Worm (Caenorhabditis elegans) whole organism, L3 larva: ENCODE results near the gene F58F12.2.

ENCODE experiments used
- R02D3.7 ChIP-seq: fragments of 150-350 bp; optimal IDR thresholded peaks from 2 replicates; lab custom pipeline; 2014; ENCODE audit warnings: missing biosample characterization, missing genetic modification characterization
- ZK546.5 ChIP-seq: sonication (generic microtip); optimal IDR thresholded peaks from 2 replicates; lab custom pipeline; 2017; ENCODE audit warnings: missing biosample characterization, missing genetic modification characterization
- ceh-28 ChIP-seq: fragments of 150-350 bp; optimal IDR thresholded peaks from 2 replicates; lab custom pipeline; 2014; ENCODE audit warnings: missing biosample characterization, missing genetic modification reagents, missing genetic modification characterization
- ceh-82 ChIP-seq: fragments of 150-350 bp; optimal IDR thresholded peaks from 2 replicates; lab custom pipeline; 2014; ENCODE audit warnings: missing biosample characterization, missing genetic modification characterization
- ceh-9 ChIP-seq: sonication (generic microtip); optimal IDR thresholded peaks from 2 replicates; lab custom pipeline; 2018; ENCODE audit warnings: missing biosample characterization, missing genetic modification characterization
- daf-12 ChIP-seq: fragments of 150-350 bp; optimal IDR thresholded peaks from 2 replicates; lab custom pipeline; 2014; ENCODE audit warnings: missing biosample characterization, missing genetic modification reagents, missing genetic modification characterization
- egl-27 ChIP-seq: sonication (generic microtip); optimal IDR thresholded peaks from 4 replicates; lab custom pipeline; 2017; ENCODE audit warnings: missing biosample characterization, missing genetic modification reagents, missing genetic modification characterization
- egl-5 ChIP-seq: fragments of 150-350 bp; optimal IDR thresholded peaks from 2 replicates; lab custom pipeline; 2017; ENCODE audit warnings: missing biosample characterization, missing genetic modification reagents, missing genetic modification characterization, inconsistent platforms
- elt-1 ChIP-seq: fragments of 150-350 bp; optimal IDR thresholded peaks from 2 replicates; lab custom pipeline; 2014; ENCODE audit warnings: missing biosample characterization, missing genetic modification characterization
- elt-2 ChIP-seq: sonication (generic microtip); optimal IDR thresholded peaks from 2 replicates; lab custom pipeline; 2016; ENCODE audit warnings: missing genetic modification reagents, mild to moderate bottlenecking, missing genetic modification characterization, missing compliant biosample characterization
- elt-3 ChIP-seq, 3 experiments: fragments of 150-350 bp in 1 of 3; sonication (generic microtip) in 2 of 3; optimal IDR thresholded peaks; 2 replicates in 2 of 3; 4 replicates in 1 of 3; lab custom pipeline; 2014 to 2017; ENCODE audit warnings: missing biosample characterization in 3 of 3, missing genetic modification characterization in 3 of 3
- eor-1 ChIP-seq, 2 experiments: fragments of 150-350 bp; optimal IDR thresholded peaks; 2 replicates each; lab custom pipeline; 2014 to 2018; ENCODE audit warnings: missing biosample characterization in 2 of 2, missing genetic modification characterization in 2 of 2
- fkh-10 ChIP-seq: sonication (generic microtip); optimal IDR thresholded peaks from 2 replicates; lab custom pipeline; 2017; ENCODE audit warnings: missing biosample characterization, missing genetic modification reagents, missing genetic modification characterization
- hmg-11 ChIP-seq: sonication (generic microtip); optimal IDR thresholded peaks from 2 replicates; lab custom pipeline; 2016; ENCODE audit warnings: missing genetic modification characterization, missing compliant biosample characterization
- lin-15B ChIP-seq: fragments of 150-350 bp; optimal IDR thresholded peaks from 2 replicates; lab custom pipeline; 2014; ENCODE audit warnings: missing biosample characterization, missing genetic modification characterization
- lin-39 ChIP-seq: fragments of 150-350 bp; optimal IDR thresholded peaks from 2 replicates; lab custom pipeline; 2018; ENCODE audit warnings: missing biosample characterization, missing genetic modification reagents, missing genetic modification characterization
- lsy-12 ChIP-seq: sonication (generic microtip); optimal IDR thresholded peaks from 2 replicates; lab custom pipeline; 2016; ENCODE audit warnings: mild to moderate bottlenecking, missing genetic modification characterization, missing compliant biosample characterization
- mdl-1 ChIP-seq: fragments of 150-350 bp; optimal IDR thresholded peaks from 2 replicates; lab custom pipeline; 2014; ENCODE audit warnings: missing biosample characterization, missing genetic modification characterization
- mml-1 ChIP-seq: fragments of 150-350 bp; sonication (generic microtip); optimal IDR thresholded peaks from 3 replicates; lab custom pipeline; 2014; ENCODE audit warnings: missing biosample characterization, missing genetic modification characterization
- nhr-11 ChIP-seq: fragments of 150-350 bp; optimal IDR thresholded peaks from 2 replicates; lab custom pipeline; 2014; ENCODE audit warnings: missing biosample characterization, missing genetic modification characterization
- nhr-237 ChIP-seq: fragments of 150-350 bp; optimal IDR thresholded peaks from 2 replicates; lab custom pipeline; 2014; ENCODE audit warnings: missing biosample characterization, missing genetic modification characterization
- nhr-25 ChIP-seq: sonication (generic microtip); optimal IDR thresholded peaks from 2 replicates; lab custom pipeline; 2017; ENCODE audit warnings: missing biosample characterization, missing genetic modification characterization
- nhr-28 ChIP-seq: fragments of 150-350 bp; optimal IDR thresholded peaks from 2 replicates; lab custom pipeline; 2014; ENCODE audit warnings: missing biosample characterization, missing genetic modification characterization
- nhr-43 ChIP-seq: sonication (generic microtip); optimal IDR thresholded peaks from 2 replicates; lab custom pipeline; 2016; ENCODE audit warnings: mild to moderate bottlenecking, missing genetic modification characterization, missing compliant biosample characterization; ENCODE audit not compliant: poor library complexity, severe bottlenecking
- nhr-67 ChIP-seq: fragments of 150-350 bp; optimal IDR thresholded peaks from 2 replicates; lab custom pipeline; 2014; ENCODE audit warnings: missing biosample characterization, missing genetic modification characterization
- nhr-76 ChIP-seq: fragments of 150-350 bp; sonication (generic microtip); optimal IDR thresholded peaks from 5 replicates; lab custom pipeline; 2014; ENCODE audit warnings: missing biosample characterization, missing genetic modification characterization
- pha-4 ChIP-seq: fragments of 150-350 bp; optimal IDR thresholded peaks from 2 replicates; lab custom pipeline; 2014; ENCODE audit warnings: missing biosample characterization, missing genetic modification reagents, missing genetic modification characterization
- pqm-1 ChIP-seq: fragments of 150-350 bp; optimal IDR thresholded peaks from 2 replicates; lab custom pipeline; 2017; ENCODE audit warnings: missing biosample characterization, missing genetic modification characterization, inconsistent platforms
- skn-1 ChIP-seq: fragments of 150-350 bp; optimal IDR thresholded peaks from 2 replicates; lab custom pipeline; 2014; ENCODE audit warnings: missing biosample characterization, missing genetic modification characterization
- tbx-2 ChIP-seq: sonication (generic microtip); optimal IDR thresholded peaks from 2 replicates; lab custom pipeline; 2016; ENCODE audit warnings: mild to moderate bottlenecking, missing genetic modification characterization, missing compliant biosample characterization
- unc-39 ChIP-seq: sonication (generic microtip); optimal IDR thresholded peaks from 4 replicates; lab custom pipeline; 2017; ENCODE audit warnings: missing biosample characterization, missing genetic modification characterization
- ztf-11 ChIP-seq: fragments of 150-350 bp; optimal IDR thresholded peaks from 2 replicates; lab custom pipeline; 2014; ENCODE audit warnings: missing biosample characterization, missing genetic modification characterization
- ztf-4 ChIP-seq: fragments of 150-350 bp; optimal IDR thresholded peaks from 2 replicates; lab custom pipeline; 2014; ENCODE audit warnings: missing biosample characterization, missing genetic modification characterization

F58F12.2 gene

ce11 chrII:6387937-6388336, at the start of gene F58F12.2:
Gene F58F12.2, minus strand, starts transcription at chrII:6388037.
- TF ChIP-seq daf-12 (tag; lab: Kevin White, UChicago) (no peak), nhr-237 (tag; lab: Kevin White, UChicago) (no peak), egl-5 (tag; lab: Kevin White, UChicago) (no peak), tbx-2 (tag; lab: Kevin White, UChicago) (no peak), hmg-11 (tag; lab: Kevin White, UChicago) (no peak), pha-4 (tag; lab: Kevin White, UChicago) (no peak), R02D3.7 (tag; lab: Kevin White, UChicago) (no peak), elt-3 (tag; optimal IDR thresholded peaks at IDR 0.05; lab: Kevin White, UChicago) (no peak), nhr-11 (no peak), lin-15B (tag; lab: Kevin White, UChicago) (no peak), lin-39 (tag; lab: Kevin White, UChicago) (no peak), eor-1 (tag; optimal IDR thresholded peaks at IDR 0.05; lab: Kevin White, UChicago) (no peak), ztf-4 (no peak), unc-39 (no peak), lsy-12 (tag; lab: Kevin White, UChicago) (no peak), ceh-9 (no peak), elt-2 (tag; lab: Kevin White, UChicago) (no peak), egl-27 (tag; lab: Kevin White, UChicago) (no peak), nhr-25 (no peak)
- TF ChIP-seq, all 47 proteins: peak for 0

- TF ChIP-seq nhr-67 (tag; lab: Kevin White, UChicago) (no peak), mml-1 (tag; lab: Kevin White, UChicago) (no peak), fkh-10 (no peak), nhr-28 (tag; lab: Kevin White, UChicago) (no peak), ceh-82 (tag; lab: Kevin White, UChicago) (no peak), ceh-28 (tag; lab: Kevin White, UChicago) (no peak), nhr-43 (tag; lab: Kevin White, UChicago) (no peak), tbx-2 (tag; lab: Kevin White, UChicago) (no peak), mdl-1 (tag; lab: Kevin White, UChicago) (no peak), nhr-76 (tag; lab: Kevin White, UChicago) (no peak), lin-15B (tag; lab: Kevin White, UChicago) (no peak)
Observed at ce11 chrII:6436845-6437244, 49.0 kb upstream of the F58F12.2 start.

- TF ChIP-seq lin-39 (tag; lab: Kevin White, UChicago) (no peak), nhr-28 (tag; lab: Kevin White, UChicago) (no peak), hmg-11 (tag; lab: Kevin White, UChicago) (no peak), skn-1 (no peak), pqm-1 (tag; lab: Kevin White, UChicago) (no peak), mdl-1 (tag; lab: Kevin White, UChicago) (no peak), lin-15B (tag; lab: Kevin White, UChicago) (no peak), elt-1 (tag; lab: Kevin White, UChicago) (no peak)
Observed at ce11 chrII:6425993-6426392, 38.2 kb upstream of the F58F12.2 start, which contains the start of gene col-75. Gene col-75, plus strand, starts transcription at chrII:6426293.

- TF ChIP-seq mdl-1 (tag; lab: Kevin White, UChicago) = no peak
- TF ChIP-seq ztf-4 = no peak
- TF ChIP-seq nhr-43 (tag; lab: Kevin White, UChicago) = no peak
- no peak for TF ChIP-seq nhr-25
- TF ChIP-seq egl-27 (tag; lab: Kevin White, UChicago) = no peak
- no peak for TF ChIP-seq pqm-1 (tag; lab: Kevin White, UChicago)
- TF ChIP-seq ZK546.5 (tag; lab: Kevin White, UChicago) = no peak
- no peak for TF ChIP-seq ztf-11 (tag; lab: Kevin White, UChicago)
Observed at ce11 chrII:6422812-6423211, 35.0 kb upstream of the F58F12.2 start, which contains the start of gene K03H9.3. Gene K03H9.3, plus strand, starts transcription at chrII:6423112.

- no peak for TF ChIP-seq lin-39 (tag; lab: Kevin White, UChicago)
- peak; percentile 66 for TF ChIP-seq elt-1 (tag; lab: Kevin White, UChicago)
- TF ChIP-seq nhr-25 = peak; percentile 76
- no peak for TF ChIP-seq elt-2 (tag; lab: Kevin White, UChicago)
Observed at ce11 chrII:6419163-6419562, 31.3 kb upstream of the F58F12.2 start.
